Worm (Caenorhabditis elegans): ENCODE measurements around the gene ZC15.1.
A peak's percentile ranks its signal among the peaks of the same experiment; 100 is the strongest.

DNA sequence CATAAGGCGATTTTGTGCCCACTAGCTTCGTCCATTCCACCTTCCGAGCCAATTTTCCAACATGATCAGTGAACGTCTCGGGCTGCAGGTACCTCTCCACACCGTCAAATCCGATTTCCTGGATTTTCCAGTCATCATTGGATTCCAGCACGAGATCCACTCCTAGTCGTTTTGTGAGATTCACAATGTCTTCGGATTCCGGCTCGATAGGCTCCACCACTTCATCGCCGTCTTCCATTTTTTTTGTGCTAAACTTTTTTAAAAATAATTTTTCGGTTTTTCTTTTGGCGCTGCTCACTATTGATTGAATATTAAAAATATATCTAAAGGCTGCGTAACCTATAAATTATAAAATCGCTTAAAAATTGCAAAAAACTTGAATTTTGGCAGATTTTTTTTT lies 38.9 kb upstream of the ZC15.1 start, which contains the start of gene mdt-17:
- TF ChIP-seq F52B5.7 (tag; optimal IDR thresholded peaks at IDR 0.05) = peak; percentile 67
- no peak for TF ChIP-seq ets-4 (GFP tag; optimal IDR thresholded peaks at IDR 0.05)
- peak; percentile 79 for TF ChIP-seq athp-1 (tag; optimal IDR thresholded peaks at IDR 0.05)
- no peak for TF ChIP-seq aptf-2 (GFP tag; conservative IDR thresholded peaks at IDR 0.05)
- no peak for TF ChIP-seq mes-4 (tag; optimal IDR thresholded peaks at IDR 0.05)
- no peak for TF ChIP-seq bed-1 (GFP tag; IDR thresholded peaks at IDR 0.05)
- 0 out of 2 replicates have a peak, but pooled peaks have one; percentile 44 for TF ChIP-seq ztf-25 (GFP tag; IDR thresholded peaks at IDR 0.05)
- TF ChIP-seq zim-3 (tag; optimal IDR thresholded peaks at IDR 0.05) = no peak
- TF ChIP-seq let-526 (GFP tag; IDR thresholded peaks at IDR 0.05) = no peak
- TF ChIP-seq hmg-20 (GFP tag; IDR thresholded peaks at IDR 0.05) = no peak
- no peak for TF ChIP-seq ztf-26 (tag; optimal IDR thresholded peaks at IDR 0.05)
- no peak for TF ChIP-seq attf-3 (GFP tag; conservative IDR thresholded peaks at IDR 0.05)
- no peak for TF ChIP-seq ama-1 (optimal IDR thresholded peaks at IDR 0.05)
- no peak for TF ChIP-seq ama-1 (GFP tag; optimal IDR thresholded peaks at IDR 0.05)
- no peak for TF ChIP-seq nhr-179 (tag; optimal IDR thresholded peaks at IDR 0.05)

Data from whole organism, young adult.